Worm (Caenorhabditis elegans) whole organism, late embryonic: ENCODE data around the gene sdf-9.

Experiments
- C38D4.7 ChIP-seq: fragments of 200-800 bp; sonication (Bioruptor generic); optimal IDR thresholded peaks from 2 replicates; lab custom pipeline; 2018; ENCODE audit warnings: mild to moderate bottlenecking, missing genetic modification characterization, moderate library complexity, missing compliant biosample characterization
- K02D7.2 ChIP-seq: sonication (generic microtip); optimal IDR thresholded peaks from 2 replicates; lab custom pipeline; 2017; ENCODE audit warnings: mild to moderate bottlenecking, missing genetic modification characterization, missing compliant biosample characterization
- ahr-1 ChIP-seq: sonication (generic microtip); optimal IDR thresholded peaks from 2 replicates; lab custom pipeline; 2016; ENCODE audit warnings: missing genetic modification characterization, missing compliant biosample characterization
- ama-1 ChIP-seq: fragments of 150-350 bp; optimal IDR thresholded peaks from 2 replicates; lab custom pipeline; 2014
- ceh-14 ChIP-seq: sonication (generic microtip); optimal IDR thresholded peaks from 2 replicates; lab custom pipeline; 2016; ENCODE audit warnings: missing genotype, missing genetic modification characterization, missing compliant biosample characterization
- ceh-18 ChIP-seq: sonication (generic microtip); optimal IDR thresholded peaks from 2 replicates; lab custom pipeline; 2016; ENCODE audit warnings: missing genetic modification characterization, missing compliant biosample characterization
- ceh-19 ChIP-seq: fragments of 200-800 bp; sonication (Bioruptor generic); optimal IDR thresholded peaks from 2 replicates; lab custom pipeline; 2018; ENCODE audit warnings: mild to moderate bottlenecking, missing genetic modification characterization, missing compliant biosample characterization
- ceh-2 ChIP-seq: sonication (generic microtip); optimal IDR thresholded peaks from 2 replicates; lab custom pipeline; 2016; ENCODE audit warnings: missing genotype, missing genetic modification characterization, missing compliant biosample characterization
- ceh-22 ChIP-seq: sonication (generic microtip); optimal IDR thresholded peaks from 2 replicates; lab custom pipeline; 2017; ENCODE audit warnings: missing biosample characterization, missing genetic modification characterization
- ceh-24 ChIP-seq: sonication (generic microtip); optimal IDR thresholded peaks from 2 replicates; lab custom pipeline; 2016; ENCODE audit warnings: mild to moderate bottlenecking, missing genetic modification characterization, missing compliant biosample characterization
- ceh-30 ChIP-seq: fragments of 150-350 bp; optimal IDR thresholded peaks from 2 replicates; lab custom pipeline; 2014; ENCODE audit warnings: missing biosample characterization, missing genetic modification characterization
- ceh-31 ChIP-seq: sonication (generic microtip); optimal IDR thresholded peaks from 2 replicates; lab custom pipeline; 2016; ENCODE audit warnings: missing genetic modification characterization, missing compliant biosample characterization
- ceh-34 ChIP-seq: sonication (generic microtip); optimal IDR thresholded peaks from 2 replicates; lab custom pipeline; 2016; ENCODE audit warnings: mild to moderate bottlenecking, missing genetic modification characterization, missing compliant biosample characterization
- ceh-45 ChIP-seq: fragments of 200-800 bp; sonication (Bioruptor generic); IDR thresholded peaks from 2 replicates; pipeline ENCODE4 v1.3.6; 2022; ENCODE audit warnings: missing genetic modification reagents, missing genetic modification characterization, missing compliant biosample characterization
- ceh-48 ChIP-seq: sonication (generic microtip); optimal IDR thresholded peaks from 2 replicates; lab custom pipeline; 2016; ENCODE audit warnings: missing genetic modification characterization, inconsistent platforms, missing compliant biosample characterization
- dve-1 ChIP-seq: sonication (generic microtip); optimal IDR thresholded peaks from 2 replicates; lab custom pipeline; 2017; ENCODE audit warnings: antibody characterized with exemption, mild to moderate bottlenecking, missing genetic modification characterization, missing compliant biosample characterization
- elt-2 ChIP-seq: sonication (generic microtip); optimal IDR thresholded peaks from 2 replicates; lab custom pipeline; 2016; ENCODE audit warnings: missing genetic modification reagents, missing genetic modification characterization, missing compliant biosample characterization
- elt-4 ChIP-seq: sonication (generic microtip); optimal IDR thresholded peaks from 2 replicates; lab custom pipeline; 2016; ENCODE audit warnings: missing genetic modification characterization, missing compliant biosample characterization
- ets-4 ChIP-seq: sonication (generic microtip); optimal IDR thresholded peaks from 2 replicates; lab custom pipeline; 2016; ENCODE audit warnings: missing genetic modification characterization, missing compliant biosample characterization
- eyg-1 ChIP-seq: sonication (generic microtip); optimal IDR thresholded peaks from 2 replicates; lab custom pipeline; 2016; ENCODE audit warnings: missing genotype, missing genetic modification characterization, missing compliant biosample characterization
- fax-1 ChIP-seq: sonication (generic microtip); optimal IDR thresholded peaks from 2 replicates; lab custom pipeline; 2016; ENCODE audit warnings: missing genotype, missing genetic modification characterization, missing compliant biosample characterization
- fkh-10 ChIP-seq: fragments of 150-350 bp; optimal IDR thresholded peaks from 2 replicates; lab custom pipeline; 2014; ENCODE audit warnings: missing biosample characterization, missing genetic modification reagents, missing genetic modification characterization
- gmeb-2 ChIP-seq: sonication (generic microtip); optimal IDR thresholded peaks from 2 replicates; lab custom pipeline; 2016; ENCODE audit warnings: missing genetic modification characterization, inconsistent platforms, missing compliant biosample characterization
- hlh-13 ChIP-seq: fragments of 200-800 bp; sonication (Bioruptor generic); optimal IDR thresholded peaks from 2 replicates; lab custom pipeline; 2018; ENCODE audit warnings: mild to moderate bottlenecking, missing genetic modification characterization, missing compliant biosample characterization
- hlh-30 ChIP-seq: sonication (generic microtip); optimal IDR thresholded peaks from 2 replicates; lab custom pipeline; 2017; ENCODE audit warnings: antibody characterized with exemption, missing genetic modification characterization, missing compliant biosample characterization; ENCODE audit not compliant: insufficient read depth
- hlh-6 ChIP-seq: sonication (generic microtip); optimal IDR thresholded peaks from 2 replicates; lab custom pipeline; 2016; ENCODE audit warnings: missing genotype, missing genetic modification characterization, missing compliant biosample characterization
- hlh-8 ChIP-seq: sonication (generic microtip); optimal IDR thresholded peaks from 2 replicates; lab custom pipeline; 2016; ENCODE audit warnings: missing genotype, missing genetic modification characterization, missing compliant biosample characterization
- lim-6 ChIP-seq: sonication (generic microtip); optimal IDR thresholded peaks from 2 replicates; lab custom pipeline; 2016; ENCODE audit warnings: missing genetic modification characterization, missing compliant biosample characterization
- lin-11 ChIP-seq: fragments of 200-800 bp; sonication (Bioruptor generic); optimal IDR thresholded peaks from 2 replicates; lab custom pipeline; 2018; ENCODE audit warnings: mild to moderate bottlenecking, missing genetic modification characterization, missing compliant biosample characterization
- mec-3 ChIP-seq: sonication (generic microtip); optimal IDR thresholded peaks from 2 replicates; lab custom pipeline; 2016; ENCODE audit warnings: borderline replicate concordance, missing genetic modification characterization, missing compliant biosample characterization
- nfya-1 ChIP-seq: sonication (generic microtip); optimal IDR thresholded peaks from 2 replicates; lab custom pipeline; 2017; ENCODE audit warnings: missing genetic modification characterization, mild to moderate bottlenecking, missing compliant biosample characterization, antibody characterized with exemption, moderate library complexity
- nhr-11 ChIP-seq: fragments of 150-350 bp; optimal IDR thresholded peaks from 2 replicates; lab custom pipeline; 2014; ENCODE audit warnings: missing biosample characterization, missing genetic modification characterization
- nhr-232 ChIP-seq: sonication (generic microtip); optimal IDR thresholded peaks from 2 replicates; lab custom pipeline; 2016; ENCODE audit warnings: missing genetic modification characterization, missing compliant biosample characterization
- odd-2 ChIP-seq: sonication (generic microtip); optimal IDR thresholded peaks from 2 replicates; lab custom pipeline; 2017; ENCODE audit warnings: antibody characterized with exemption, mild to moderate bottlenecking, missing genetic modification characterization, missing compliant biosample characterization
- pat-9 ChIP-seq: fragments of 200-800 bp; sonication (Bioruptor generic); optimal IDR thresholded peaks from 2 replicates; lab custom pipeline; 2018; ENCODE audit warnings: mild to moderate bottlenecking, missing genetic modification characterization, moderate library complexity, missing compliant biosample characterization
- pax-1 ChIP-seq: fragments of 150-350 bp; optimal IDR thresholded peaks from 2 replicates; lab custom pipeline; 2014; ENCODE audit warnings: missing biosample characterization, missing genetic modification characterization
- pha-4 ChIP-seq: fragments of 150-350 bp; optimal IDR thresholded peaks from 2 replicates; lab custom pipeline; 2018; ENCODE audit warnings: missing biosample characterization, missing genetic modification reagents, missing genetic modification characterization
- ref-2 ChIP-seq: sonication (generic microtip); optimal IDR thresholded peaks from 2 replicates; lab custom pipeline; 2016; ENCODE audit warnings: missing genetic modification characterization, missing compliant biosample characterization
- rnt-1 ChIP-seq: sonication (generic microtip); optimal IDR thresholded peaks from 2 replicates; lab custom pipeline; 2016; ENCODE audit warnings: missing genetic modification characterization, missing compliant biosample characterization
- sdc-2 ChIP-seq: sonication (generic microtip); optimal IDR thresholded peaks from 2 replicates; lab custom pipeline; 2016; ENCODE audit warnings: missing genotype, missing genetic modification characterization, missing compliant biosample characterization
- sox-2 ChIP-seq: fragments of 200-800 bp; sonication (Bioruptor generic); IDR thresholded peaks from 2 replicates; pipeline ENCODE4 v1.3.6; 2022; ENCODE audit warnings: missing genetic modification reagents, missing genetic modification characterization, missing compliant biosample characterization
- syd-9 ChIP-seq: sonication (generic microtip); optimal IDR thresholded peaks from 2 replicates; lab custom pipeline; 2016; ENCODE audit warnings: mild to moderate bottlenecking, missing genetic modification characterization, moderate library complexity, missing compliant biosample characterization
- tbx-2 ChIP-seq: sonication (generic microtip); optimal IDR thresholded peaks from 2 replicates; lab custom pipeline; 2016; ENCODE audit warnings: missing genetic modification characterization, missing compliant biosample characterization
- tbx-7 ChIP-seq: sonication (generic microtip); optimal IDR thresholded peaks from 2 replicates; lab custom pipeline; 2016; ENCODE audit warnings: missing genotype, missing genetic modification characterization, missing compliant biosample characterization
- ttx-3 ChIP-seq: sonication (generic microtip); optimal IDR thresholded peaks from 2 replicates; lab custom pipeline; 2016; ENCODE audit warnings: missing genetic modification reagents, missing genetic modification characterization, missing compliant biosample characterization
- unc-42 ChIP-seq: sonication (generic microtip); optimal IDR thresholded peaks from 2 replicates; lab custom pipeline; 2016; ENCODE audit warnings: missing genotype, missing genetic modification characterization, missing compliant biosample characterization
- unc-55 ChIP-seq: sonication (generic microtip); optimal IDR thresholded peaks from 2 replicates; lab custom pipeline; 2017; ENCODE audit warnings: missing biosample characterization, missing genetic modification reagents, missing genetic modification characterization

Gene sdf-9

ce11 chrV:20793761-20794160 is 4.3 kb upstream of the sdf-9 start:
- no peak for TF ChIP-seq ceh-45 (GFP tag; lab: Robert Waterston, UW)
- TF ChIP-seq hlh-13 = no peak
- peak; percentile 92 for TF ChIP-seq ceh-18 (tag; lab: Kevin White, UChicago)
- TF ChIP-seq unc-42 (tag; lab: Kevin White, UChicago) = no peak
- no peak for TF ChIP-seq ama-1 (lab: Kevin White, UChicago)
- TF ChIP-seq tbx-7 = no peak
- no peak for TF ChIP-seq gmeb-2 (tag; lab: Kevin White, UChicago)
- TF ChIP-seq hlh-30 (tag; lab: Kevin White, UChicago) = no peak
- no peak for TF ChIP-seq ceh-48 (tag; lab: Kevin White, UChicago)
- TF ChIP-seq C38D4.7 (GFP tag; lab: Kevin White, UChicago) = no peak
- TF ChIP-seq ceh-24 (tag; lab: Kevin White, UChicago) = no peak
- TF ChIP-seq hlh-6 (tag; lab: Kevin White, UChicago) = no peak
- peak; percentile 17 for TF ChIP-seq nfya-1
- no peak for TF ChIP-seq elt-2 (tag; lab: Kevin White, UChicago)
- no peak for TF ChIP-seq sdc-2
- TF ChIP-seq ceh-30 (tag; lab: Kevin White, UChicago) = no peak
- no peak for TF ChIP-seq fkh-10 (GFP tag; lab: Kevin White, UChicago)
- TF ChIP-seq elt-4 (tag; lab: Kevin White, UChicago) = no peak
- no peak for TF ChIP-seq hlh-8 (tag; lab: Kevin White, UChicago)
- TF ChIP-seq ceh-2 (tag; lab: Kevin White, UChicago) = no peak
- TF ChIP-seq ref-2 = no peak
- TF ChIP-seq rnt-1 (tag; lab: Kevin White, UChicago) = peak; percentile 62
- TF ChIP-seq ceh-19 (GFP tag; lab: Kevin White, UChicago) = no peak
- no peak for TF ChIP-seq ceh-31
- no peak for TF ChIP-seq sox-2 (GFP tag; lab: Robert Waterston, UW)
- no peak for TF ChIP-seq dve-1 (tag; lab: Kevin White, UChicago)
- no peak for TF ChIP-seq ahr-1 (tag; lab: Kevin White, UChicago)
- no peak for TF ChIP-seq nhr-232
- peak; percentile 29 for TF ChIP-seq ceh-34 (tag; lab: Kevin White, UChicago)
- TF ChIP-seq pat-9 (tag; lab: Kevin White, UChicago) = peak; percentile 45
- peak; percentile 29 for TF ChIP-seq syd-9 (tag; lab: Kevin White, UChicago)
- TF ChIP-seq nhr-11 (tag; lab: Kevin White, UChicago) = no peak

ce11 chrV:20802906-20803305 is 4.9 kb downstream of the sdf-9 start, which contains the start of gene Y44A6D.5:
TSS of gene Y44A6D.5 (minus strand) at chrV:20803006.
- TF ChIP-seq ceh-48 (tag; lab: Kevin White, UChicago) (no peak), ceh-2 (tag; lab: Kevin White, UChicago) (no peak), mec-3 (tag; lab: Kevin White, UChicago) (no peak), lin-11 (tag; lab: Kevin White, UChicago) (no peak), hlh-13 (no peak), ceh-22 (tag; lab: Kevin White, UChicago) (no peak), nhr-232 (no peak), fax-1 (tag; lab: Kevin White, UChicago) (no peak), ets-4 (tag; lab: Kevin White, UChicago) (no peak), hlh-6 (tag; lab: Kevin White, UChicago) (no peak), lim-6 (tag; lab: Kevin White, UChicago) (no peak), ceh-14 (tag; lab: Kevin White, UChicago) (no peak), fkh-10 (GFP tag; lab: Kevin White, UChicago) (no peak)

- TF ChIP-seq eyg-1 (tag; lab: Kevin White, UChicago) (no peak), pha-4 (no peak), dve-1 (tag; lab: Kevin White, UChicago) (no peak), unc-55 (GFP tag; lab: Kevin White, UChicago) (no peak), nfya-1 (no peak), odd-2 (tag; lab: Kevin White, UChicago) (no peak), K02D7.2 (no peak), ttx-3 (tag; lab: Kevin White, UChicago) (no peak), ceh-14 (tag; lab: Kevin White, UChicago) (no peak), lim-6 (tag; lab: Kevin White, UChicago) (no peak), pax-1 (tag; lab: Kevin White, UChicago) (no peak), nhr-11 (tag; lab: Kevin White, UChicago) (no peak), tbx-2 (no peak), hlh-8 (tag; lab: Kevin White, UChicago) (no peak)
- TF ChIP-seq, all 69 proteins: peak for 0
Measured at ce11 chrV:20807038-20807437, 9.0 kb downstream of the sdf-9 start, which contains the start of gene Y44A6D.6. TSS of gene Y44A6D.6 (plus strand) at chrV:20807338.
